Worm (Caenorhabditis elegans): ENCODE data around the gene C08A9.3.
"Not testable (repeated sequence)": the region's sequence is repeated elsewhere in the genome, so short reads cannot be mapped to it uniquely, and the experiment has no call there.

- not testable (repeated sequence) for TF ChIP-seq T22C8.4 (GFP tag; IDR thresholded peaks at IDR 0.05); flt-1 (GFP tag; IDR thresholded peaks at IDR 0.05); klf-2 (GFP tag; conservative IDR thresholded peaks at IDR 0.05); ref-1 (GFP tag; conservative IDR thresholded peaks at IDR 0.05); ztf-29 (GFP tag; IDR thresholded peaks at IDR 0.05)
Observed at ce11 chrX:17117359-17117758, 24.3 kb upstream of the C08A9.3 start, which contains the start of gene K09E3.2.
